Fruit fly (Drosophila melanogaster): Measurements from ENCODE around the gene CG17129.

Gene CG17129

DNA sequence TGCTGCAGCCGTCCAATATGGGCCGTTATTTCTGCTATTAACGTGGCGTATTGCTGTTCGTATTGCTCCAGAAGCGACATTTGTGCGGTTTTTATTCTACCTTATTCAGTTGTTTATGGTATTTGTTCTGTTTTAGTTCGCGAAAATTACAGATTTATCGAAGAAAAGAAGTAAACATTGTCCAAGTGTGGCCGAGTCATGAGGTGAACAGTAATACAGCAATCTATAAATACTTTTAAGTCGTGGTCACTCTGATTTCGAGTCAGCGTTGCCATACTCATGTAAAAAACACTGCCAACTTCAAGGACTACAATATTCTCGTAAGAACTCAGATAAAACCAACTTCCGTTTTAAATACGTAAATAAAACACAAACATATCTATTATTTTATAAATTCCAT lies 12.6 kb upstream of the CG17129 start, which contains the start of gene Vti1a (continued):
- TF ChIP-seq gsb-n (tag; optimal IDR thresholded peaks at IDR 0.05) (no peak), Ets97D (GFP tag; optimal IDR thresholded peaks at IDR 0.05) (peak; percentile 59), Rfx (GFP tag; IDR thresholded peaks at IDR 0.05) (0 out of 2 replicates have a peak, but pooled peaks have one; percentile 6), onecut (GFP tag; IDR thresholded peaks at IDR 0.05) (peak; percentile 31; the same call in 1 of the 2 replicates), CG12659 (GFP tag; optimal IDR thresholded peaks at IDR 0.05) (peak; percentile 34), CG1602 (GFP tag; optimal IDR thresholded peaks at IDR 0.05) (no peak), HmgZ (tag; optimal IDR thresholded peaks at IDR 0.05) (peak; percentile 33), fd96Cb (tag; optimal IDR thresholded peaks at IDR 0.05) (no peak), Atf3 (GFP tag; optimal IDR thresholded peaks at IDR 0.05) (no peak), CG9817 (tag; optimal IDR thresholded peaks at IDR 0.05) (no peak), Hr39 (optimal IDR thresholded peaks at IDR 0.05) (no peak), CG17186 (GFP tag; optimal IDR thresholded peaks at IDR 0.05) (no peak), CG15514 (GFP tag; optimal IDR thresholded peaks at IDR 0.05) (peak; percentile 78), chm (GFP tag; IDR thresholded peaks at IDR 0.05) (no peak), sim (GFP tag; IDR thresholded peaks at IDR 0.05) (no peak), tin (GFP tag; optimal IDR thresholded peaks at IDR 0.05) (no peak), CG5953 (GFP tag; IDR thresholded peaks at IDR 0.05) (no peak), CG17829 (tag; optimal IDR thresholded peaks at IDR 0.05) (peak; percentile 34), Oaz (GFP tag; IDR thresholded peaks at IDR 0.05) (no peak), CG18262 (tag; optimal IDR thresholded peaks at IDR 0.05) (peak; percentile 2), CG17359 (tag; optimal IDR thresholded peaks at IDR 0.05) (peak; percentile 7), Ravus (GFP tag; IDR thresholded peaks at IDR 0.05) (no peak), CG6272 (GFP tag; IDR thresholded peaks at IDR 0.05) (no peak), CG4328 (GFP tag; optimal IDR thresholded peaks at IDR 0.05) (no peak), so (GFP tag; IDR thresholded peaks at IDR 0.05) (no peak), Six4 (GFP tag; optimal IDR thresholded peaks at IDR 0.05) (no peak), CG11696 (GFP tag; IDR thresholded peaks at IDR 0.05) (no peak), CG2889 (GFP tag; IDR thresholded peaks at IDR 0.05) (no peak), lov (optimal IDR thresholded peaks at IDR 0.05) (no peak), lov (GFP tag; IDR thresholded peaks at IDR 0.05) (no peak), Abd-B (GFP tag; optimal IDR thresholded peaks at IDR 0.05) (no peak), grn (GFP tag; optimal IDR thresholded peaks at IDR 0.05) (peak; percentile 32), GATAe (GFP tag; conservative IDR thresholded peaks at IDR 0.05) (no peak), crol (GFP tag; IDR thresholded peaks at IDR 0.05) (no peak), fd3F (GFP tag; optimal IDR thresholded peaks at IDR 0.05) (no peak), ham (GFP tag; IDR thresholded peaks at IDR 0.05) (no peak), H2.0 (GFP tag; IDR thresholded peaks at IDR 0.05) (no peak), CG3726 (GFP tag; IDR thresholded peaks at IDR 0.05) (no peak), en (GFP tag; optimal IDR thresholded peaks at IDR 0.05) (no peak), CG2116 (GFP tag; optimal IDR thresholded peaks at IDR 0.05) (peak; percentile 47), Nf-YC (tag; optimal IDR thresholded peaks at IDR 0.05) (peak; percentile 12), CG3281 (GFP tag; optimal IDR thresholded peaks at IDR 0.05) (no peak), CG8924 (tag; optimal IDR thresholded peaks at IDR 0.05) (no peak), CoRest (tag; optimal IDR thresholded peaks at IDR 0.05) (peak; percentile 19), CG10959 (GFP tag; IDR thresholded peaks at IDR 0.05) (no peak), grau (tag; optimal IDR thresholded peaks at IDR 0.05) (peak; percentile 2), D19A (tag; optimal IDR thresholded peaks at IDR 0.05) (no peak), jigr1 (GFP tag; IDR thresholded peaks at IDR 0.05) (no peak), trh (GFP tag; optimal IDR thresholded peaks at IDR 0.05) (no peak), CG6765 (GFP tag; optimal IDR thresholded peaks at IDR 0.05) (no peak), Med (GFP tag) (peak; percentile 59), Dip3 (GFP tag; optimal IDR thresholded peaks at IDR 0.05) (no peak), Scr (GFP tag; IDR thresholded peaks at IDR 0.05; ENCODE audit: partially characterized antibody) (peak; percentile 33; the same call in 1 of the 2 replicates)
